Fruit fly (Drosophila melanogaster) whole organism: Measurements from ENCODE around the gene Nasp.

ENCODE experiments used
- CG8478 ChIP-seq: fragments of >200 bp; optimal IDR thresholded peaks from 2 replicates; lab custom pipeline; 2018; ENCODE audit warnings: inconsistent platforms
- Dll ChIP-seq: fragments of >200 bp; optimal IDR thresholded peaks from 2 replicates; lab custom pipeline; 2017
- EcR ChIP-seq, 2 experiments: fragments of >200 bp; optimal IDR thresholded peaks; 2 replicates each; lab custom pipeline; 2017; ENCODE audit warnings: missing biosample characterization in 2 of 2, missing genetic modification characterization in 2 of 2, missing genetic modification reagents in 2 of 2
- pan ChIP-seq: fragments of >200 bp; optimal IDR thresholded peaks from 2 replicates; lab custom pipeline; 2017
- psq ChIP-seq: fragments of >200 bp; optimal IDR thresholded peaks from 2 replicates; lab custom pipeline; 2017

DNA sequence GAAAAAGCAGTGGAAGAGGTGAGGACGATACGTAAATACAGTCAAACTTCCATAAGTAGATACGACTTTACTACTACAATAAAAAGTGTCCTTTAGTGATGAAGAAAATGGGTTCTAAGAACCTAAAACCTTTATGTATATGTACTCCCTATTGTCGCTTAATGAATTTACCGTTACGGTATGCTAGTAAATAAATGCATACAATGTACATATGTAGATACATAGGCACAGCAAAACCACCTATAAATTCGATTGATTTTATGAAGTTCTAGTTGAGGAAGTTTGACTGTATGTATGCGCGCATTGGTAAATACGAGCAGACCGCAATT, 31.1 kb upstream of the Nasp start:
- TF ChIP-seq EcR (GFP tag; optimal IDR thresholded peaks at IDR 0.05; lab: Kevin White, UChicago) (no peak), pan (lab: Kevin White, UChicago) (no peak), CG8478 (lab: Kevin White, UChicago) (no peak), Dll (lab: Kevin White, UChicago) (no peak), psq (lab: Kevin White, UChicago) (no peak)
